Worm (Caenorhabditis elegans): ENCODE results near the gene Y69A2AR.18.

DNA sequence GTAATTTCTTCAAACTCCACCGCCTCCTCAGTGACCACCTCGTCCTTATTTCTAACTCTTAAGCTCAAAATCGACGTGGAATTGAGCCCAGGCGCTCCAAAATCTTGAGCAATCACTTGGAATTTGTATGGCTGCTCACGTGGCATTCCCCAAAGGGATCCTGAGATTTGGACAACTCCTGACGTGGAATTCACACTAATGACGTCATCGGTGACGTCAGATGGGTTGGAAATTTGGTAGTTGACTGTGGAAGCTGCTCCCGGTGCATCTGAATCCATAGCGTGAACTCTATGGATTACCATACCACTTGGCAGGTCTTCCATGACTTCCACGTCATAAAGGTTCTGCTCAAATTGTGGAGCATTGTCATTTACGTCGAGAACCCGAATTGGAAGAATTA, 40.4 kb upstream of the Y69A2AR.18 start:
- TF ChIP-seq W03F9.2 (tag; optimal IDR thresholded peaks at IDR 0.05), result no peak
- no peak for TF ChIP-seq dao-5 (tag; optimal IDR thresholded peaks at IDR 0.05)
- no peak for TF ChIP-seq him-1 (tag; optimal IDR thresholded peaks at IDR 0.05)

Data from whole organism, L4/young adult.